Fruit fly (Drosophila melanogaster) whole organism, wandering third instar larva: ENCODE measurements around the gene CG14966.

Experiments used
- CG32264 ChIP-seq: fragments of 200-800 bp; sonication (Bioruptor generic); optimal IDR thresholded peaks from 2 replicates; lab custom pipeline; 2016; ENCODE audit warnings: missing biosample characterization, missing genetic modification characterization
- CrebA ChIP-seq: fragments of 200-800 bp; sonication (Bioruptor generic); optimal IDR thresholded peaks from 2 replicates; lab custom pipeline; 2016; ENCODE audit warnings: missing biosample characterization, mild to moderate bottlenecking, missing genetic modification characterization, borderline replicate concordance
- Dfd ChIP-seq: fragments of >200 bp; optimal IDR thresholded peaks from 2 replicates; lab custom pipeline; 2017; ENCODE audit warnings: missing biosample characterization, missing genetic modification characterization
- Dif ChIP-seq: fragments of 200-275, 200-300 bp; sonication (Bioruptor generic); optimal IDR thresholded peaks from 2 replicates; lab custom pipeline; 2018; ENCODE audit warnings: missing biosample characterization, missing genetic modification characterization; ENCODE audit not compliant: partially characterized antibody
- GATAd ChIP-seq: sonication (Bioruptor generic); optimal IDR thresholded peaks from 2 replicates; lab custom pipeline; 2016; ENCODE audit warnings: missing biosample characterization, missing genetic modification characterization
- HLH106 ChIP-seq: fragments of 200-800 bp; optimal IDR thresholded peaks from 3 replicates; lab custom pipeline; 2019; ENCODE audit warnings: missing biosample characterization, mild to moderate bottlenecking, missing genetic modification characterization, moderate library complexity
- Hnf4 ChIP-seq: fragments of 200-800 bp; sonication (Bioruptor generic); optimal IDR thresholded peaks from 2 replicates; lab custom pipeline; 2016; ENCODE audit warnings: missing biosample characterization, mild to moderate bottlenecking, missing genetic modification characterization
- Hr83 ChIP-seq: fragments of 200-300 bp; sonication (Bioruptor generic); optimal IDR thresholded peaks from 2 replicates; lab custom pipeline; 2016; ENCODE audit warnings: missing biosample characterization, mild to moderate bottlenecking, missing genetic modification characterization, moderate library complexity; ENCODE audit not compliant: poor library complexity, severe bottlenecking
- Jra ChIP-seq: sonication (Bioruptor generic); optimal IDR thresholded peaks from 2 replicates; lab custom pipeline; 2016; ENCODE audit warnings: missing biosample characterization, missing genetic modification characterization
- Mio ChIP-seq: sonication (Bioruptor generic); optimal IDR thresholded peaks from 2 replicates; lab custom pipeline; 2016; ENCODE audit warnings: missing biosample characterization, missing genetic modification characterization
- Myc ChIP-seq: fragments of >200 bp; optimal IDR thresholded peaks from 2 replicates; lab custom pipeline; 2017
- N ChIP-seq: fragments of >200 bp; optimal IDR thresholded peaks from 2 replicates; lab custom pipeline; 2018; ENCODE audit warnings: missing biosample characterization, missing external identifiers, missing genetic modification characterization
- OdsH ChIP-seq: fragments of 200-800 bp; sonication (Bioruptor generic); optimal IDR thresholded peaks from 2 replicates; lab custom pipeline; 2016; ENCODE audit warnings: missing biosample characterization, mild to moderate bottlenecking, missing genetic modification characterization
- Rel ChIP-seq, 2 experiments: fragments of 200-800 bp; sonication (Bioruptor generic) in 1 of 2; optimal IDR thresholded peaks; 2 replicates in 1 of 2; 3 replicates in 1 of 2; lab custom pipeline; 2016 to 2019; ENCODE audit warnings: mild to moderate bottlenecking in 2 of 2, missing biosample characterization in 2 of 2, missing genetic modification characterization in 2 of 2, moderate library complexity in 1 of 2
- Sp1 ChIP-seq: fragments of 200-800 bp; sonication (Bioruptor generic); optimal IDR thresholded peaks from 3 replicates; lab custom pipeline; 2019; ENCODE audit warnings: missing biosample characterization, mild to moderate bottlenecking, missing genetic modification characterization, moderate library complexity
- Vsx2 ChIP-seq: fragments of 200-300, 225-300 bp; sonication (Bioruptor generic); optimal IDR thresholded peaks from 2 replicates; lab custom pipeline; 2018; ENCODE audit warnings: missing biosample characterization, missing genetic modification characterization; ENCODE audit not compliant: partially characterized antibody
- br ChIP-seq: fragments of 200-800 bp; sonication (Bioruptor generic); optimal IDR thresholded peaks from 2 replicates; lab custom pipeline; 2016; ENCODE audit warnings: missing biosample characterization, missing genetic modification characterization
- brk ChIP-seq: fragments of 200-800 bp; sonication (Bioruptor generic); optimal IDR thresholded peaks from 2 replicates; lab custom pipeline; 2016; ENCODE audit warnings: missing biosample characterization, mild to moderate bottlenecking, missing genetic modification characterization
- dl ChIP-seq, 2 experiments: fragments of 175-275, 200-275 bp in 1 of 2; fragments of 200-275 bp in 1 of 2; sonication (Bioruptor generic); optimal IDR thresholded peaks; lab custom pipeline; 2018; ENCODE audit warnings: mild to moderate bottlenecking in 2 of 2, missing biosample characterization in 2 of 2, missing genetic modification characterization in 2 of 2, moderate library complexity in 2 of 2; ENCODE audit not compliant: partially characterized antibody in 2 of 2, insufficient read depth in 1 of 2
- dmrt93B ChIP-seq: fragments of 200-800 bp; sonication (Bioruptor generic); optimal IDR thresholded peaks from 2 replicates; lab custom pipeline; 2018; ENCODE audit warnings: missing biosample characterization, mild to moderate bottlenecking, missing genetic modification characterization
- dsf ChIP-seq: sonication (Bioruptor generic); optimal IDR thresholded peaks from 2 replicates; lab custom pipeline; 2016; ENCODE audit warnings: missing biosample characterization, missing genetic modification characterization, borderline replicate concordance
- ey ChIP-seq: fragments of 200-800 bp; sonication (Bioruptor generic); optimal IDR thresholded peaks from 2 replicates; lab custom pipeline; 2016; ENCODE audit warnings: missing biosample characterization, missing genetic modification characterization
- foxo ChIP-seq, 2 experiments: fragments of 200-800 bp; sonication (Bioruptor generic); optimal IDR thresholded peaks; 2 replicates in 1 of 2; 3 replicates in 1 of 2; lab custom pipeline; 2016 to 2017; ENCODE audit warnings: missing biosample characterization in 2 of 2, missing genetic modification characterization in 2 of 2
- fru ChIP-seq: fragments of 200-800 bp; sonication (Bioruptor generic); optimal IDR thresholded peaks from 3 replicates; lab custom pipeline; 2016; ENCODE audit warnings: missing biosample characterization, mild to moderate bottlenecking, missing genetic modification characterization
- h ChIP-seq: fragments of 200-800 bp; sonication (Bioruptor generic); optimal IDR thresholded peaks from 3 replicates; lab custom pipeline; 2016; ENCODE audit warnings: missing biosample characterization, mild to moderate bottlenecking, missing genetic modification characterization
- jim ChIP-seq: fragments of 175-275, 200-325 bp; sonication (Bioruptor generic); optimal IDR thresholded peaks from 2 replicates; lab custom pipeline; 2016; ENCODE audit warnings: missing biosample characterization, mild to moderate bottlenecking, missing genetic modification characterization
- lola ChIP-seq: fragments of >200 bp; optimal IDR thresholded peaks from 2 replicates; lab custom pipeline; 2017; ENCODE audit warnings: missing biosample characterization, missing genetic modification characterization
- pan ChIP-seq: fragments of >200 bp; optimal IDR thresholded peaks from 2 replicates; lab custom pipeline; 2017
- psq ChIP-seq: fragments of 200-800 bp; sonication (Bioruptor generic); optimal IDR thresholded peaks from 3 replicates; lab custom pipeline; 2017; ENCODE audit warnings: missing biosample characterization, mild to moderate bottlenecking, missing genetic modification characterization, moderate library complexity
- sage ChIP-seq: fragments of 200-800 bp; sonication (Bioruptor generic); optimal IDR thresholded peaks from 2 replicates; lab custom pipeline; 2016; ENCODE audit warnings: missing biosample characterization, mild to moderate bottlenecking, missing genetic modification characterization
- sv ChIP-seq: fragments of 200-800 bp; sonication (Bioruptor generic); optimal IDR thresholded peaks from 3 replicates; lab custom pipeline; 2016; ENCODE audit warnings: missing biosample characterization, missing genetic modification characterization
- tai ChIP-seq: sonication (Bioruptor generic); optimal IDR thresholded peaks from 2 replicates; lab custom pipeline; 2016; ENCODE audit warnings: missing biosample characterization, missing genetic modification characterization
- usp ChIP-seq: fragments of >200 bp; optimal IDR thresholded peaks from 2 replicates; lab custom pipeline; 2017; ENCODE audit warnings: missing biosample characterization, missing genetic modification characterization
- woc ChIP-seq: sonication (Bioruptor generic); optimal IDR thresholded peaks from 2 replicates; lab custom pipeline; 2016; ENCODE audit warnings: missing biosample characterization, mild to moderate bottlenecking, missing genetic modification characterization

The CG14966 gene

DNA sequence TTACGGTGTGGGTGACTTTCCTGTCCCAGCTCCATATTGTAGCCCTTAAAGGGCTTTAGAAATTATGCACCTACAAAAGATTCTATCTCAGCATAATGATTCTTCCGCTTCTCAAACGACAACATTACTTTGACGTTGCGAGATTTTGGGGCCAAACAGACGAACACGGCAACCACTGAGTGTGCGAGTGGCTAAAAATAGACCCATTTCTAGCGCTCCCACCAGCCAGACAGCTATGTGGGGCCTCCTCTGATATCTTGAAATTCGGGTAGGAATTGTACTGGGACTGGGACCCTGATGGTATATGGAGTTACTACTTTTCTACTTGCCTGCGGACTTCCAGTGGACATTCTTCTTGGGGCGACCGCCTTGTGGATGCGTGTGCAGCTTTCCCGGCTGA lies 19.6 kb downstream of the CG14966 start:
- no peak for TF ChIP-seq ey
- TF ChIP-seq sage (GFP tag; lab: Kevin White, UChicago): no peak
- no peak for TF ChIP-seq Rel (GFP tag; optimal IDR thresholded peaks at IDR 0.05; lab: Kevin White, UChicago)
- TF ChIP-seq Rel (tag; optimal IDR thresholded peaks at IDR 0.05; lab: Kevin White, UChicago): no peak
- TF ChIP-seq N (GFP tag; lab: Kevin White, UChicago): no peak
- TF ChIP-seq fru (GFP tag; lab: Kevin White, UChicago): no peak
- TF ChIP-seq Mio: no peak
- TF ChIP-seq Sp1 (GFP tag; lab: Kevin White, UChicago): no peak

DNA sequence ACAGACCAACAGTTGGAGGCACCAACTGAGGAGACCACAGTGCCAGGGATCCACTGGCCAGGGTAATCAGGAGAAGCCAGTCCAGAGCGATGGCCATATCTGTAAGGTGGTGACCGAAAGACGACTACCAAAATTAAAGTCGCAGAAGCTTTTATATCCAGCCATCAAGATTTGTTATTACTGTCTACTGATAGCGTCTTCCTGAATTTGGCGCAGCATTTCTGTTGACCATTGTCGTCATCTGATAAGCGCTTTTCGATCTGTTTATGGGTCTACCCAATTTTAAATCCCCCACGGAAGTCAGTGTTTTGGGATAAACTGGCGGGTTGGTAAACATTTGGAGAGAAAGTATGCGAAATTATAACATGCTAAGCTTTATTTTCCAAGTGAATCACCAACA lies 25.0 kb downstream of the CG14966 start, which contains the start of gene CG14963:
Gene CG14963, minus strand, starts transcription at position 101 of the 400 bp plus-strand sequence.
- no peak for TF ChIP-seq br (GFP tag; lab: Kevin White, UChicago)
- TF ChIP-seq jim (GFP tag; lab: Kevin White, UChicago): no peak
- no peak for TF ChIP-seq psq (GFP tag; lab: Kevin White, UChicago)
- TF ChIP-seq GATAd (GFP tag; lab: Kevin White, UChicago): no peak
- TF ChIP-seq CG32264 (GFP tag; lab: Kevin White, UChicago): no peak
- TF ChIP-seq tai: no peak
- TF ChIP-seq Rel (GFP tag; optimal IDR thresholded peaks at IDR 0.05; lab: Kevin White, UChicago): no peak
- no peak for TF ChIP-seq Rel (tag; optimal IDR thresholded peaks at IDR 0.05; lab: Kevin White, UChicago)
- TF ChIP-seq Hnf4 (GFP tag; lab: Kevin White, UChicago): no peak
- no peak for TF ChIP-seq sage (GFP tag; lab: Kevin White, UChicago)
- no peak for TF ChIP-seq h
- no peak for TF ChIP-seq HLH106 (tag; lab: Kevin White, UChicago)
- TF ChIP-seq Dfd (GFP tag; lab: Kevin White, UChicago): no peak
- TF ChIP-seq Vsx2 (GFP tag; lab: Kevin White, UChicago): no peak
- TF ChIP-seq fru (GFP tag; lab: Kevin White, UChicago): no peak
- no peak for TF ChIP-seq foxo (GFP tag; optimal IDR thresholded peaks at IDR 0.05; lab: Kevin White, UChicago)
- TF ChIP-seq OdsH: no peak
- no peak for TF ChIP-seq Hr83
- no peak for TF ChIP-seq Sp1 (GFP tag; lab: Kevin White, UChicago)
- TF ChIP-seq dsf: no peak
- no peak for TF ChIP-seq brk

DNA sequence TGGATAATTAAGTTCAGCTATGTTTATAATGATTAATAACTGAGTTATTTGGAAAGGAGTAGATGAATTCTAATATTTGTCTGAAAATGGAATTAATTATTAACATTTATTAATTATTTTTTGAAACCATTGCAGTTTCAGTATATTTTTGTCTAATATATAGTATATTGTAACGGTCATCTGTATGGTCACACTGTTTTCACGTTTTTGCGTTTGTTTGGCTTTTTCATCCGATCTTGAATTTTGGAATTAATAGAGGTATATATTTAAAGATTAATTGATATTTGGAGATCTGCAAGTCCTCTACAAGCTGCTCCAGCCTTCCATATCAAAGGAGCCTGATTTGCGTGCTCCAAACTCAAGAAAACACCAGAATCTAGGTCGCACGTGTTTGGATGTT lies 28.3 kb downstream of the CG14966 start, which contains the start of the genes CG32278 and CG32281:
Gene CG32278, plus strand, starts transcription at position 180 of the 400 bp plus-strand sequence.
Gene CG32281, plus strand, starts transcription at position 269 of the 400 bp plus-strand sequence.
- no peak for TF ChIP-seq psq (GFP tag; lab: Kevin White, UChicago)
- TF ChIP-seq Rel (GFP tag; optimal IDR thresholded peaks at IDR 0.05; lab: Kevin White, UChicago): no peak
- no peak for TF ChIP-seq Rel (tag; optimal IDR thresholded peaks at IDR 0.05; lab: Kevin White, UChicago)
- no peak for TF ChIP-seq dmrt93B (GFP tag; lab: Kevin White, UChicago)
- TF ChIP-seq usp (GFP tag; lab: Kevin White, UChicago): no peak
- no peak for TF ChIP-seq brk
- no peak for TF ChIP-seq Myc (lab: Kevin White, UChicago)
- no peak for TF ChIP-seq ey
- TF ChIP-seq sage (GFP tag; lab: Kevin White, UChicago): no peak
- TF ChIP-seq HLH106 (tag; lab: Kevin White, UChicago): no peak
- no peak for TF ChIP-seq Sp1 (GFP tag; lab: Kevin White, UChicago)
- TF ChIP-seq jim (GFP tag; lab: Kevin White, UChicago): no peak
- no peak for TF ChIP-seq CG32264 (GFP tag; lab: Kevin White, UChicago)
- TF ChIP-seq pan (lab: Kevin White, UChicago): no peak
- TF ChIP-seq lola: no peak
- TF ChIP-seq N (GFP tag; lab: Kevin White, UChicago): no peak
- TF ChIP-seq Dfd (GFP tag; lab: Kevin White, UChicago): no peak
- TF ChIP-seq Jra (GFP tag; lab: Kevin White, UChicago): no peak
- TF ChIP-seq sv (GFP tag; lab: Kevin White, UChicago): no peak
- TF ChIP-seq, all 38 proteins: peak for 0

DNA sequence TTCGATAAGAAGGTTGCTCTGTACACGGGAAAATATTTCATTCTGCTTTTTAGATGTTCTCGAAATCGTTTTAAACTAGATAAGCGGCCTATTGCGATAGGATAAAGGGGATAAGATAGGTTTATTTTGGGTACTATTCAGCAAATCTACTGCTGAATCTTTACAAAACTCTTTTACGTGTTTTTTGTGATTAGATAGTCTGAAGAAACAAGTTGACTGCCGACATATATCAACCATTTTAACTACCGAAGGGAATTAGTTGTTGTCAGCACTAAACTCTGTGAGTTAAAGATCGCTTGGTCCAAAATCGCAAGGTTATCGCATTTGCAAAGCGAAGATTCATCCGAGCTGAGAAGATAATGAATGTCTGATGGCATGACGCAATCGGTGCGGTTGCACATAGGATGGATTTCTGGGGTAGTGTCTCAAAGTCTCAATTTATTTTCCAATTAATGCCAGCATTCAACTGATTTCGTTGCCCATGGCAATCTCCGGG lies 31.2 kb downstream of the CG14966 start, which contains the start of gene Asciz:
Gene Asciz, minus strand, starts transcription at position 51 of the 496 bp plus-strand sequence.
- TF ChIP-seq Dif (GFP tag; lab: Kevin White, UChicago) (no peak), dl (GFP tag; optimal IDR thresholded peaks at IDR 0.05; lab: Kevin White, UChicago; ENCODE audit: insufficient read depth in 1 of 2, partially characterized antibody in 2 of 2) (no peak), lola (no peak), N (GFP tag; lab: Kevin White, UChicago) (no peak), h (no peak), CrebA (no peak), br (GFP tag; lab: Kevin White, UChicago) (no peak), psq (GFP tag; lab: Kevin White, UChicago) (no peak), woc (GFP tag; lab: Kevin White, UChicago) (no peak), ey (no peak), Hnf4 (GFP tag; lab: Kevin White, UChicago) (no peak), sage (GFP tag; lab: Kevin White, UChicago) (no peak), tai (no peak)
